Fruit fly (Drosophila melanogaster): ENCODE measurements around the gene Cds.

The Cds gene

DNA sequence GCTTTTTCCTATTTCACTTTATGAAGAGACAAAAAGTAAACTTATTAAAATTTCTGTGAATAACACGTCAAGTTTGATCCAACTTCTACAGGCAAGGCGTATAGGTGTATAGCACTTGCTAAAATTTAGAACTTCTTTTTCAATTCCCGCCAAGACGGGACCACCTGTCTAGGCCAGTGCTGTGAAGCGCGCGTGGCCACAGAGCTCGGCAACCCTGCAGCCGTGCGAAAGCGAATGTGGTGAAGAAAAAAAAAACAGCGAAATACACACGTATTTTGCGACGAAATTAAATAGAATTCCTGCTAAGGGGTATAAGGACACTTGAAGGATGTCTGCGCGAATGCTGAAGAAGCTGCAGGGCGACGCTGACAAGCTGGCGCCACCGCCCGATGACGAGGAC lies 17.4 kb upstream of the Cds start, which contains the start of gene Nulp1 (continued):
- TF ChIP-seq sr (GFP tag; IDR thresholded peaks at IDR 0.05) (no peak), CG32767 (GFP tag; IDR thresholded peaks at IDR 0.05) (no peak), jumu (GFP tag; optimal IDR thresholded peaks at IDR 0.05) (peak; percentile 10), ttk (GFP tag; IDR thresholded peaks at IDR 0.05) (no peak), Sin3A (optimal IDR thresholded peaks at IDR 0.05) (peak; percentile 27), Trl (optimal IDR thresholded peaks at IDR 0.05) (no peak), Trl (GFP tag; optimal IDR thresholded peaks at IDR 0.05) (peak; percentile 34), pzg (GFP tag; optimal IDR thresholded peaks at IDR 0.05) (peak; percentile 75), Nf-YA (GFP tag; IDR thresholded peaks at IDR 0.05) (no peak), CG7928 (GFP tag; optimal IDR thresholded peaks at IDR 0.05) (peak; percentile 39), B-H2 (GFP tag; optimal IDR thresholded peaks at IDR 0.05) (no peak), CG5180 (GFP tag; optimal IDR thresholded peaks at IDR 0.05) (no peak), en (GFP tag; optimal IDR thresholded peaks at IDR 0.05) (no peak), ac (GFP tag; optimal IDR thresholded peaks at IDR 0.05) (no peak), sens-2 (GFP tag; IDR thresholded peaks at IDR 0.05) (no peak), NFAT (GFP tag; IDR thresholded peaks at IDR 0.05) (peak; percentile 65; the same call in 1 of the 2 replicates), Ets65A (GFP tag) (peak; percentile 94), Hr51 (GFP tag; optimal IDR thresholded peaks at IDR 0.05) (peak in 1 of 2 experiments; percentile 15), CG6813 (GFP tag; optimal IDR thresholded peaks at IDR 0.05) (no peak), knrl (GFP tag; IDR thresholded peaks at IDR 0.05; ENCODE audit: partially characterized antibody) (no peak), CG17359 (tag; optimal IDR thresholded peaks at IDR 0.05) (peak; percentile 64), fru (optimal IDR thresholded peaks at IDR 0.05) (no peak), Oli (tag; optimal IDR thresholded peaks at IDR 0.05) (no peak), CG34224 (GFP tag; IDR thresholded peaks at IDR 0.05; ENCODE audit: partially characterized antibody) (no peak), slbo (GFP tag; IDR thresholded peaks at IDR 0.05) (peak; percentile 74), nmo (GFP tag; optimal IDR thresholded peaks at IDR 0.05) (peak; percentile 2), gfzf (GFP tag; optimal IDR thresholded peaks at IDR 0.05) (peak; percentile 18), ken (GFP tag; IDR thresholded peaks at IDR 0.05) (0 out of 3 replicates have a peak, but pooled peaks have one; percentile 37), al (GFP tag; IDR thresholded peaks at IDR 0.05) (no peak), Rx (GFP tag; IDR thresholded peaks at IDR 0.05) (0 out of 2 replicates have a peak, but pooled peaks have one; percentile 9), HLH4C (GFP tag; IDR thresholded peaks at IDR 0.05; ENCODE audit: partially characterized antibody) (no peak), CG30431 (GFP tag; optimal IDR thresholded peaks at IDR 0.05) (no peak), CG10147 (GFP tag; optimal IDR thresholded peaks at IDR 0.05) (no peak), CG10462 (GFP tag; optimal IDR thresholded peaks at IDR 0.05) (no peak), z (GFP tag; IDR thresholded peaks at IDR 0.05) (no peak), Med (GFP tag) (peak; percentile 89), row (GFP tag; IDR thresholded peaks at IDR 0.05) (peak; percentile 43; the same call in 1 of the 3 replicates), pan (optimal IDR thresholded peaks at IDR 0.05) (no peak), pan (GFP tag; optimal IDR thresholded peaks at IDR 0.05 in 1 of 2, IDR thresholded peaks at IDR 0.05 in 1 of 2) (no peak), YL-1 (GFP tag; optimal IDR thresholded peaks at IDR 0.05) (peak; percentile 48), CG43689 (GFP tag; IDR thresholded peaks at IDR 0.05) (no peak), H2.0 (GFP tag; IDR thresholded peaks at IDR 0.05) (no peak), Elba2 (GFP tag; optimal IDR thresholded peaks at IDR 0.05) (no peak), bbx (GFP tag; IDR thresholded peaks at IDR 0.05; ENCODE audit: partially characterized antibody) (peak; percentile 55), CG14860 (GFP tag; IDR thresholded peaks at IDR 0.05; ENCODE audit: partially characterized antibody) (no peak), Dref (GFP tag; IDR thresholded peaks at IDR 0.05) (peak; percentile 42), CHES-1-like (GFP tag; optimal IDR thresholded peaks at IDR 0.05) (peak; percentile 52), CG2120 (GFP tag; optimal IDR thresholded peaks at IDR 0.05) (peak; percentile 68), vvl (GFP tag; IDR thresholded peaks at IDR 0.05) (peak; percentile 41), maf-S (GFP tag; optimal IDR thresholded peaks at IDR 0.05) (peak; percentile 27), da (GFP tag; optimal IDR thresholded peaks at IDR 0.05) (peak; percentile 57), CG16813 (GFP tag; IDR thresholded peaks at IDR 0.05; ENCODE audit: partially characterized antibody) (peak; percentile 12; the same call in 1 of the 3 replicates)
